Worm (Caenorhabditis elegans) whole organism, young adult: ENCODE measurements around the gene ZC84.6.

ENCODE experiments used
- B0035.1 ChIP-seq: sonication (generic microtip); optimal IDR thresholded peaks from 2 replicates; lab custom pipeline; 2016; ENCODE audit warnings: missing genetic modification characterization, mild to moderate bottlenecking, missing compliant biosample characterization, missing genotype, missing genetic modification reagents
- C17E4.6 ChIP-seq: fragments of 200-800 bp; sonication (Bioruptor generic); IDR thresholded peaks from 2 replicates; pipeline ENCODE4 v1.3.6; 2022; ENCODE audit warnings: missing genetic modification reagents, missing genetic modification characterization, missing compliant biosample characterization
- D2030.7 ChIP-seq: fragments of 200-800 bp; sonication (Bioruptor generic); IDR thresholded peaks from 2 replicates; pipeline ENCODE4 v1.3.6; 2022; ENCODE audit warnings: missing genetic modification reagents, missing genetic modification characterization, missing compliant biosample characterization
- F49E8.2 ChIP-seq: sonication (generic microtip); optimal IDR thresholded peaks from 3 replicates; lab custom pipeline; 2017; ENCODE audit warnings: missing genetic modification characterization, mild to moderate bottlenecking, missing compliant biosample characterization, antibody characterized with exemption, moderate library complexity; ENCODE audit not compliant: insufficient read depth
- T26A5.8 ChIP-seq: sonication (generic microtip); optimal IDR thresholded peaks from 2 replicates; lab custom pipeline; 2016; ENCODE audit warnings: missing genetic modification characterization, missing compliant biosample characterization
- akir-1 ChIP-seq: fragments of 200-800 bp; sonication (Bioruptor generic); optimal IDR thresholded peaks from 2 replicates; lab custom pipeline; 2018; ENCODE audit warnings: mild to moderate bottlenecking, missing genetic modification characterization, moderate library complexity, missing compliant biosample characterization
- ccch-3 ChIP-seq: fragments of 200-800 bp; sonication (Bioruptor generic); optimal IDR thresholded peaks from 2 replicates; lab custom pipeline; 2018; ENCODE audit warnings: mild to moderate bottlenecking, missing genetic modification characterization, missing compliant biosample characterization
- dox-1 ChIP-seq: fragments of 200-800 bp; sonication (Bioruptor generic); IDR thresholded peaks from 2 replicates; pipeline ENCODE4 v1.3.6; 2022; ENCODE audit warnings: missing genetic modification reagents, missing genetic modification characterization, missing compliant biosample characterization
- nhr-90 ChIP-seq: sonication (generic microtip); optimal IDR thresholded peaks from 2 replicates; lab custom pipeline; 2016; ENCODE audit warnings: missing genotype, mild to moderate bottlenecking, missing genetic modification characterization, missing compliant biosample characterization
- pha-4 ChIP-seq: fragments of 150-350 bp; sonication (generic microtip); optimal IDR thresholded peaks from 2 replicates; lab custom pipeline; 2014; ENCODE audit warnings: missing biosample characterization, missing genetic modification reagents, missing genetic modification characterization
- sea-2 ChIP-seq: fragments of 200-800 bp; sonication (Bioruptor generic); IDR thresholded peaks from 2 replicates; pipeline ENCODE4 v1.3.6; 2022; ENCODE audit warnings: missing genetic modification characterization, missing compliant biosample characterization
- snpc-4 ChIP-seq, 5 experiments: fragments of 150-350 bp in 1 of 5; sonication (generic microtip) in 4 of 5; optimal IDR thresholded peaks; 2 replicates each; lab custom pipeline; 2014 to 2018; ENCODE audit warnings: missing genetic modification characterization in 5 of 5, missing biosample characterization in 3 of 5, antibody characterized with exemption in 2 of 5, mild to moderate bottlenecking in 2 of 5, missing compliant biosample characterization in 2 of 5, missing genotype in 2 of 5, moderate library complexity in 2 of 5, missing genetic modification reagents in 1 of 5
- unc-62 ChIP-seq: fragments of 150-350 bp; optimal IDR thresholded peaks from 2 replicates; lab custom pipeline; 2014; ENCODE audit warnings: missing biosample characterization, missing genetic modification reagents, missing genetic modification characterization

DNA sequence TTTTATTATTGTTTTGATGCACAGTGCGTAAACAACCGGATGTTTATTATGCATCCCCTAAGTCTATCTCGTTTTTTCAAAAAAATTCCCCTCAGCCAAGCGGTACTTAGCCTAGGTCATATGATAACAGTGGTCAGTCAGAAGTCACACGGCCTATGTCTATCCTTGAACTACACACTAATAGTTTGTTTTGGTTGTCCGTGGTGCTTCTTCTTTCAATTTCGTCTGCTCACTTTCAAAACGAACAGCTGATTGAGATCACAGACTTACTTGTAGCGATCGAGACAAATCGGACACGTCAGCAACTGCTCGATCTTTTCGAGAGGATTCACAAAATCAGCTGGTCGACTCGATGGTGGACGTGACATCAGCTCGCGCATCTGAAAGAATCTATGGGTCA, 46.6 kb downstream of the ZC84.6 start:
- no peak for TF ChIP-seq unc-62 (GFP tag; lab: Kevin White, UChicago)
- TF ChIP-seq C17E4.6 (GFP tag; lab: Robert Waterston, UW), result no peak
- TF ChIP-seq D2030.7, result no peak
- TF ChIP-seq F49E8.2, result no peak
- no peak for TF ChIP-seq dox-1
- TF ChIP-seq sea-2, result no peak
- no peak for TF ChIP-seq nhr-90
- TF ChIP-seq snpc-4 (GFP tag; optimal IDR thresholded peaks at IDR 0.05; lab: Kevin White, UChicago), result no peak
- no peak for TF ChIP-seq snpc-4 (tag; optimal IDR thresholded peaks at IDR 0.05; lab: Kevin White, UChicago)
- no peak for TF ChIP-seq akir-1
- TF ChIP-seq T26A5.8 (tag; lab: Kevin White, UChicago), result no peak
- TF ChIP-seq pha-4, result no peak
- TF ChIP-seq ccch-3 (GFP tag; lab: Kevin White, UChicago), result no peak
- TF ChIP-seq B0035.1 (tag; lab: Kevin White, UChicago), result no peak
